Worm (Caenorhabditis elegans) whole organism, L4/young adult: ENCODE data around the gene pqn-87.

ENCODE experiments used
- W03F9.2 ChIP-seq: fragments of 150-350 bp; optimal IDR thresholded peaks from 2 replicates; lab custom pipeline; 2014; ENCODE audit warnings: missing biosample characterization, missing genetic modification characterization
- dao-5 ChIP-seq: sonication (generic microtip); optimal IDR thresholded peaks from 2 replicates; lab custom pipeline; 2016; ENCODE audit warnings: missing genotype, missing genetic modification characterization, moderate library complexity, missing compliant biosample characterization
- him-1 ChIP-seq: sonication (generic microtip); optimal IDR thresholded peaks from 2 replicates; lab custom pipeline; 2016; ENCODE audit warnings: missing genotype, missing genetic modification reagents, missing genetic modification characterization, missing compliant biosample characterization

DNA sequence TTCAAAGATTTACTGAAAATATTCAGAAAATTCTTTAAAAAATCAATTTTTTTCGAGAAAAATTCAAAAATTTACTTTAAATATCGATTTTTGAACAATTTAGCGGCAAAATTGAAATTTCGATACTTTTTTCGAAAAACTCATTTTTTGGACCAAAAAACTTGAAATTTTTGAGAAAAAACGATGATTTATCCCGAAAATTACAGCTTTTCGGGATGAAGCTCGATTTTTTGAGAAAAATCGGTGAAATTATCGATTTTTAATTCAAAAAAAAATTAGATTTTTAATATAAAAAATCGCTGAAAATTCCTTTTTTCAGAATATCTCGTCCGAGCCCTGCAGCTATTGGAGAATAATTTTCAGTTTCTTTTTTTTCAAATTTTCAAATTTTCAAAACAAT lies 16.1 kb downstream of the pqn-87 start:
- TF ChIP-seq W03F9.2 (tag; lab: Kevin White, UChicago) (no peak), him-1 (tag; lab: Kevin White, UChicago) (no peak), dao-5 (tag; lab: Kevin White, UChicago) (no peak)
